Fruit fly (Drosophila melanogaster): ENCODE measurements around the gene CG32536.
A peak's percentile ranks its signal among the peaks of the same experiment; 100 is the strongest.

CG32536 gene

DNA sequence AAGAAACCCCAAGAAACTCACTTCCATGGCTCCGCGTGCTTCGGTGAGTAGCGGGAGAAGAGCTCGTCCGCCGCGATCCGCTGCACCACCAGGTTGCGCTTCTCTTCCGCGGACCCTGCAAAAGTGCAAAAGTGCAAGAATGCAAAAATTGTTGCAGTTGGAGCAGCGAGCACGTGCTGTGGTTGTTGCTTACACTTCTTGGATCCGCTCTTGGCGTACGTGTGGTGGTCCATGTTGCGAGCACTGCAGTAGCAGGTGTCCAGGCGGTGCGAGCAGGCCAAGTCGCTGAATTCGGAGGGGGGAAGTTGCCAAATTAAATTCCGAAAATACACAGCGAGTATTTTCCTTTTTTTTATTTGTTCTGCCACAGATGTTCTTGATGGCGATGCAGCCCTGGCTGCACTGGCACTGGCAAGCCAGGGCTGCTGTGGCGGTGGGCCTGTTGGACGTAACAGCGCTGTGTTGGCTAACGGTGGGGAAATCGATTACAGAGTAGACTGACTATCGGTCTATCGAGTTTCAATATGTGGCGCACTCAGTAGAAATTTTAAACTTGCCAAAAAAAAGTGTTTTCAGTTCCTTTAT, 8.1 kb downstream of the CG32536 start, which contains the start of gene CG8010 (continued):
- TF ChIP-seq CG15514 (GFP tag; optimal IDR thresholded peaks at IDR 0.05) (peak; percentile 77), Ptx1 (GFP tag; IDR thresholded peaks at IDR 0.05) (peak; percentile 33; the same call in 1 of the 2 replicates), CG1024 (GFP tag; IDR thresholded peaks at IDR 0.05) (0 out of 2 replicates have a peak, but pooled peaks have one; percentile 24), Nf-YA (GFP tag; IDR thresholded peaks at IDR 0.05) (peak; percentile 39; the same call in 1 of the 2 replicates), Bgb (GFP tag; IDR thresholded peaks at IDR 0.05; ENCODE audit: partially characterized antibody) (peak; percentile 52; the same call in 1 of the 2 replicates), CG10979 (tag; optimal IDR thresholded peaks at IDR 0.05) (peak; percentile 37), CG16863 (GFP tag; optimal IDR thresholded peaks at IDR 0.05) (peak; percentile 10), grau (tag; optimal IDR thresholded peaks at IDR 0.05) (peak; percentile 39), CG30403 (GFP tag; optimal IDR thresholded peaks at IDR 0.05) (peak; percentile 25), vvl (GFP tag; IDR thresholded peaks at IDR 0.05) (peak; percentile 40; the same call in 1 of the 2 replicates), ATbp (GFP tag; optimal IDR thresholded peaks at IDR 0.05) (no peak), wdn (GFP tag; IDR thresholded peaks at IDR 0.05) (no peak; the same call in 1 of the 2 replicates), Dp (GFP tag; optimal IDR thresholded peaks at IDR 0.05) (peak; percentile 89), Deaf1 (tag; optimal IDR thresholded peaks at IDR 0.05) (no peak), HLHmδ (GFP tag; optimal IDR thresholded peaks at IDR 0.05) (peak; percentile 17), tx (GFP tag; optimal IDR thresholded peaks at IDR 0.05) (peak; percentile 1), otp (GFP tag; IDR thresholded peaks at IDR 0.05) (0 out of 3 replicates have a peak, but pooled peaks have one; percentile 17), Dll (GFP tag; IDR thresholded peaks at IDR 0.05; ENCODE audit: partially characterized antibody) (peak; percentile 48; the same call in 1 of the 4 replicates), CG9609 (GFP tag; optimal IDR thresholded peaks at IDR 0.05) (peak; percentile 28), pzg (GFP tag; optimal IDR thresholded peaks at IDR 0.05) (peak; percentile 86), CTCF (GFP tag; optimal IDR thresholded peaks at IDR 0.05) (peak; percentile 16), CG13894 (tag; optimal IDR thresholded peaks at IDR 0.05) (no peak), kah (GFP tag; optimal IDR thresholded peaks at IDR 0.05) (peak; percentile 3), PHDP (tag; optimal IDR thresholded peaks at IDR 0.05) (no peak), Ets97D (GFP tag; optimal IDR thresholded peaks at IDR 0.05) (peak; percentile 11), Myb (GFP tag; optimal IDR thresholded peaks at IDR 0.05) (peak; percentile 2), gfzf (GFP tag; optimal IDR thresholded peaks at IDR 0.05) (peak; percentile 35), BtbVII (GFP tag; optimal IDR thresholded peaks at IDR 0.05) (no peak), ci (GFP tag; IDR thresholded peaks at IDR 0.05) (peak; percentile 58; the same call in 2 of the 3 replicates), rib (GFP tag; IDR thresholded peaks at IDR 0.05) (peak; percentile 55; the same call in 1 of the 2 replicates), CG30020 (tag; optimal IDR thresholded peaks at IDR 0.05) (no peak), Eip74EF (GFP tag; optimal IDR thresholded peaks at IDR 0.05) (no peak), nerfin-2 (GFP tag; IDR thresholded peaks at IDR 0.05; ENCODE audit: partially characterized antibody) (peak; percentile 42; the same call in 1 of the 2 replicates), CG34376 (GFP tag; optimal IDR thresholded peaks at IDR 0.05) (peak; percentile 14), slbo (GFP tag; IDR thresholded peaks at IDR 0.05) (peak; percentile 47), CG42726 (GFP tag; IDR thresholded peaks at IDR 0.05; ENCODE audit: partially characterized antibody) (peak; percentile 54), dm (GFP tag; optimal IDR thresholded peaks at IDR 0.05) (peak; percentile 78), CG2678 (tag; optimal IDR thresholded peaks at IDR 0.05) (no peak), CG12391 (tag; optimal IDR thresholded peaks at IDR 0.05) (peak; percentile 17), az2 (GFP tag; optimal IDR thresholded peaks at IDR 0.05) (peak; percentile 2), CG2120 (GFP tag; optimal IDR thresholded peaks at IDR 0.05) (peak; percentile 55), ken (GFP tag; IDR thresholded peaks at IDR 0.05) (0 out of 3 replicates have a peak, but pooled peaks have one; percentile 20), Dref (GFP tag; IDR thresholded peaks at IDR 0.05) (peak; percentile 79), tin (GFP tag; optimal IDR thresholded peaks at IDR 0.05) (peak; percentile 13), lmd (GFP tag; IDR thresholded peaks at IDR 0.05) (peak; percentile 13; the same call in 1 of the 2 replicates), HmgZ (tag; optimal IDR thresholded peaks at IDR 0.05) (peak; percentile 56), bsh (GFP tag; optimal IDR thresholded peaks at IDR 0.05) (peak in 1 of 2 experiments; percentile 7), Spps (tag; optimal IDR thresholded peaks at IDR 0.05) (no peak), CG7987 (GFP tag; optimal IDR thresholded peaks at IDR 0.05) (peak; percentile 31)

Measured in whole organism, embryonic.